Fruit fly (Drosophila melanogaster) whole organism, wandering third instar larva: ENCODE data around the gene Sry-delta.

Source experiments
- Abd-B ChIP-seq: fragments of >200 bp; optimal IDR thresholded peaks from 2 replicates; lab custom pipeline; 2017; ENCODE audit warnings: missing biosample characterization, missing genetic modification characterization
- CG32264 ChIP-seq: fragments of 200-800 bp; sonication (Bioruptor generic); optimal IDR thresholded peaks from 2 replicates; lab custom pipeline; 2016; ENCODE audit warnings: missing biosample characterization, missing genetic modification characterization
- CG9705 ChIP-seq: fragments of 200-800 bp; sonication (Bioruptor generic); optimal IDR thresholded peaks from 2 replicates; lab custom pipeline; 2018; ENCODE audit warnings: missing biosample characterization, mild to moderate bottlenecking, missing genetic modification characterization
- Dfd ChIP-seq: fragments of >200 bp; optimal IDR thresholded peaks from 2 replicates; lab custom pipeline; 2017; ENCODE audit warnings: missing biosample characterization, missing genetic modification characterization
- Dif ChIP-seq: fragments of 200-275, 200-300 bp; sonication (Bioruptor generic); optimal IDR thresholded peaks from 2 replicates; lab custom pipeline; 2018; ENCODE audit warnings: missing biosample characterization, missing genetic modification characterization; ENCODE audit not compliant: partially characterized antibody
- GATAd ChIP-seq: sonication (Bioruptor generic); optimal IDR thresholded peaks from 2 replicates; lab custom pipeline; 2016; ENCODE audit warnings: missing biosample characterization, missing genetic modification characterization
- HLH106 ChIP-seq: fragments of 200-800 bp; optimal IDR thresholded peaks from 3 replicates; lab custom pipeline; 2019; ENCODE audit warnings: missing biosample characterization, mild to moderate bottlenecking, missing genetic modification characterization, moderate library complexity
- Hnf4 ChIP-seq: fragments of 200-800 bp; sonication (Bioruptor generic); optimal IDR thresholded peaks from 2 replicates; lab custom pipeline; 2016; ENCODE audit warnings: missing biosample characterization, mild to moderate bottlenecking, missing genetic modification characterization
- Hr78 ChIP-seq: fragments of >200 bp; optimal IDR thresholded peaks from 2 replicates; lab custom pipeline; 2017; ENCODE audit warnings: missing biosample characterization, missing genetic modification characterization
- Hr83 ChIP-seq: fragments of 200-300 bp; sonication (Bioruptor generic); optimal IDR thresholded peaks from 2 replicates; lab custom pipeline; 2016; ENCODE audit warnings: missing biosample characterization, mild to moderate bottlenecking, missing genetic modification characterization, moderate library complexity; ENCODE audit not compliant: poor library complexity, severe bottlenecking
- Jra ChIP-seq: sonication (Bioruptor generic); optimal IDR thresholded peaks from 2 replicates; lab custom pipeline; 2016; ENCODE audit warnings: missing biosample characterization, missing genetic modification characterization
- Mio ChIP-seq: sonication (Bioruptor generic); optimal IDR thresholded peaks from 2 replicates; lab custom pipeline; 2016; ENCODE audit warnings: missing biosample characterization, missing genetic modification characterization
- Myc ChIP-seq: fragments of >200 bp; optimal IDR thresholded peaks from 2 replicates; lab custom pipeline; 2017
- N ChIP-seq: fragments of >200 bp; optimal IDR thresholded peaks from 2 replicates; lab custom pipeline; 2018; ENCODE audit warnings: missing biosample characterization, missing external identifiers, missing genetic modification characterization
- OdsH ChIP-seq: fragments of 200-800 bp; sonication (Bioruptor generic); optimal IDR thresholded peaks from 2 replicates; lab custom pipeline; 2016; ENCODE audit warnings: missing biosample characterization, mild to moderate bottlenecking, missing genetic modification characterization
- Rel ChIP-seq, 2 experiments: fragments of 200-800 bp; sonication (Bioruptor generic) in 1 of 2; optimal IDR thresholded peaks; 2 replicates in 1 of 2; 3 replicates in 1 of 2; lab custom pipeline; 2016 to 2019; ENCODE audit warnings: mild to moderate bottlenecking in 2 of 2, missing biosample characterization in 2 of 2, missing genetic modification characterization in 2 of 2, moderate library complexity in 1 of 2
- Sp1 ChIP-seq: fragments of 200-800 bp; sonication (Bioruptor generic); optimal IDR thresholded peaks from 3 replicates; lab custom pipeline; 2019; ENCODE audit warnings: missing biosample characterization, mild to moderate bottlenecking, missing genetic modification characterization, moderate library complexity
- br ChIP-seq: fragments of 200-800 bp; sonication (Bioruptor generic); optimal IDR thresholded peaks from 2 replicates; lab custom pipeline; 2016; ENCODE audit warnings: missing biosample characterization, missing genetic modification characterization
- brk ChIP-seq: fragments of 200-800 bp; sonication (Bioruptor generic); optimal IDR thresholded peaks from 2 replicates; lab custom pipeline; 2016; ENCODE audit warnings: missing biosample characterization, mild to moderate bottlenecking, missing genetic modification characterization
- dl ChIP-seq, 2 experiments: fragments of 175-275, 200-275 bp in 1 of 2; fragments of 200-275 bp in 1 of 2; sonication (Bioruptor generic); optimal IDR thresholded peaks; lab custom pipeline; 2018; ENCODE audit warnings: mild to moderate bottlenecking in 2 of 2, missing biosample characterization in 2 of 2, missing genetic modification characterization in 2 of 2, moderate library complexity in 2 of 2; ENCODE audit not compliant: partially characterized antibody in 2 of 2, insufficient read depth in 1 of 2
- dmrt93B ChIP-seq: fragments of 200-800 bp; sonication (Bioruptor generic); optimal IDR thresholded peaks from 2 replicates; lab custom pipeline; 2018; ENCODE audit warnings: missing biosample characterization, mild to moderate bottlenecking, missing genetic modification characterization
- ey ChIP-seq: fragments of 200-800 bp; sonication (Bioruptor generic); optimal IDR thresholded peaks from 2 replicates; lab custom pipeline; 2016; ENCODE audit warnings: missing biosample characterization, missing genetic modification characterization
- foxo ChIP-seq, 2 experiments: fragments of 200-800 bp; sonication (Bioruptor generic); optimal IDR thresholded peaks; 2 replicates in 1 of 2; 3 replicates in 1 of 2; lab custom pipeline; 2016 to 2017; ENCODE audit warnings: missing biosample characterization in 2 of 2, missing genetic modification characterization in 2 of 2
- fru ChIP-seq: fragments of 200-800 bp; sonication (Bioruptor generic); optimal IDR thresholded peaks from 3 replicates; lab custom pipeline; 2016; ENCODE audit warnings: missing biosample characterization, mild to moderate bottlenecking, missing genetic modification characterization
- h ChIP-seq: fragments of 200-800 bp; sonication (Bioruptor generic); optimal IDR thresholded peaks from 3 replicates; lab custom pipeline; 2016; ENCODE audit warnings: missing biosample characterization, mild to moderate bottlenecking, missing genetic modification characterization
- jim ChIP-seq: fragments of 175-275, 200-325 bp; sonication (Bioruptor generic); optimal IDR thresholded peaks from 2 replicates; lab custom pipeline; 2016; ENCODE audit warnings: missing biosample characterization, mild to moderate bottlenecking, missing genetic modification characterization
- lola ChIP-seq: fragments of >200 bp; optimal IDR thresholded peaks from 2 replicates; lab custom pipeline; 2017; ENCODE audit warnings: missing biosample characterization, missing genetic modification characterization
- pan ChIP-seq: fragments of >200 bp; optimal IDR thresholded peaks from 2 replicates; lab custom pipeline; 2017
- psq ChIP-seq: fragments of 200-800 bp; sonication (Bioruptor generic); optimal IDR thresholded peaks from 3 replicates; lab custom pipeline; 2017; ENCODE audit warnings: missing biosample characterization, mild to moderate bottlenecking, missing genetic modification characterization, moderate library complexity
- rgr ChIP-seq: fragments of 200-800 bp; sonication (Bioruptor generic); optimal IDR thresholded peaks from 3 replicates; lab custom pipeline; 2016; ENCODE audit warnings: missing biosample characterization, mild to moderate bottlenecking, missing genetic modification characterization
- sage ChIP-seq: fragments of 200-800 bp; sonication (Bioruptor generic); optimal IDR thresholded peaks from 2 replicates; lab custom pipeline; 2016; ENCODE audit warnings: missing biosample characterization, mild to moderate bottlenecking, missing genetic modification characterization
- tai ChIP-seq: sonication (Bioruptor generic); optimal IDR thresholded peaks from 2 replicates; lab custom pipeline; 2016; ENCODE audit warnings: missing biosample characterization, missing genetic modification characterization
- usp ChIP-seq: fragments of >200 bp; optimal IDR thresholded peaks from 2 replicates; lab custom pipeline; 2017; ENCODE audit warnings: missing biosample characterization, missing genetic modification characterization
- woc ChIP-seq: sonication (Bioruptor generic); optimal IDR thresholded peaks from 2 replicates; lab custom pipeline; 2016; ENCODE audit warnings: missing biosample characterization, mild to moderate bottlenecking, missing genetic modification characterization

Gene Sry-delta

dm6 chr3R:30061980-30062379 lies 18.8 kb downstream of the Sry-delta start:
- TF ChIP-seq foxo (GFP tag; optimal IDR thresholded peaks at IDR 0.05; lab: Kevin White, UChicago): no peak
- TF ChIP-seq dmrt93B (GFP tag; lab: Kevin White, UChicago): no peak
- TF ChIP-seq Abd-B (GFP tag; lab: Kevin White, UChicago): no peak
- TF ChIP-seq, all 38 proteins: peak for 0

dm6 chr3R:30062543-30062942 lies 19.4 kb downstream of the Sry-delta start:
- TF ChIP-seq GATAd (GFP tag; lab: Kevin White, UChicago): no peak
- TF ChIP-seq Hr78: no peak
- TF ChIP-seq br (GFP tag; lab: Kevin White, UChicago): peak; percentile 7
- no peak for TF ChIP-seq Myc (lab: Kevin White, UChicago)
- TF ChIP-seq h (GFP tag; lab: Kevin White, UChicago): peak; percentile 84
- TF ChIP-seq, all 38 proteins: peak for 2

- no peak for TF ChIP-seq Dfd
- TF ChIP-seq CG9705 (GFP tag; lab: Kevin White, UChicago): no peak
- TF ChIP-seq woc (GFP tag; lab: Kevin White, UChicago): no peak
- no peak for TF ChIP-seq psq (GFP tag; lab: Kevin White, UChicago)
- TF ChIP-seq pan (lab: Kevin White, UChicago): no peak
- no peak for TF ChIP-seq sage (GFP tag; lab: Kevin White, UChicago)
- TF ChIP-seq usp: no peak
- TF ChIP-seq lola (GFP tag; lab: Kevin White, UChicago): no peak
- no peak for TF ChIP-seq Jra (GFP tag; lab: Kevin White, UChicago)
- TF ChIP-seq fru (GFP tag; lab: Kevin White, UChicago): no peak
- TF ChIP-seq tai (GFP tag; lab: Kevin White, UChicago): no peak
- TF ChIP-seq HLH106 (tag; lab: Kevin White, UChicago): no peak
- no peak for TF ChIP-seq CG32264 (GFP tag; lab: Kevin White, UChicago)
Measured at dm6 chr3R:30063704-30064103, 20.6 kb downstream of the Sry-delta start.

dm6 chr3R:30066004-30066403 lies 22.9 kb downstream of the Sry-delta start:
- TF ChIP-seq psq (GFP tag; lab: Kevin White, UChicago): no peak
- TF ChIP-seq Sp1: no peak
- no peak for TF ChIP-seq brk (GFP tag; lab: Kevin White, UChicago)
- no peak for TF ChIP-seq jim
- no peak for TF ChIP-seq OdsH
- TF ChIP-seq fru (GFP tag; lab: Kevin White, UChicago): no peak
- no peak for TF ChIP-seq Dif (GFP tag; lab: Kevin White, UChicago)
- no peak for TF ChIP-seq Hr83 (GFP tag; lab: Kevin White, UChicago)
- no peak for TF ChIP-seq br (GFP tag; lab: Kevin White, UChicago)
- TF ChIP-seq GATAd (GFP tag; lab: Kevin White, UChicago): no peak
- TF ChIP-seq Abd-B (GFP tag; lab: Kevin White, UChicago): no peak
- no peak for TF ChIP-seq N (GFP tag; lab: Kevin White, UChicago)
- TF ChIP-seq rgr: no peak
- TF ChIP-seq Dfd: no peak
- TF ChIP-seq sage (GFP tag; lab: Kevin White, UChicago): no peak
- no peak for TF ChIP-seq HLH106 (tag; lab: Kevin White, UChicago)
- TF ChIP-seq Hnf4 (GFP tag; lab: Kevin White, UChicago): no peak
- no peak for TF ChIP-seq ey (GFP tag; lab: Kevin White, UChicago)
- no peak for TF ChIP-seq Myc (lab: Kevin White, UChicago)
- TF ChIP-seq Jra (GFP tag; lab: Kevin White, UChicago): no peak

- TF ChIP-seq CG9705 (GFP tag; lab: Kevin White, UChicago) (no peak), foxo (GFP tag; optimal IDR thresholded peaks at IDR 0.05; lab: Kevin White, UChicago) (no peak), usp (no peak), jim (no peak), dl (GFP tag; optimal IDR thresholded peaks at IDR 0.05; lab: Kevin White, UChicago; ENCODE audit: insufficient read depth in 1 of 2, partially characterized antibody in 2 of 2) (no peak), brk (GFP tag; lab: Kevin White, UChicago) (no peak), dmrt93B (GFP tag; lab: Kevin White, UChicago) (no peak), Mio (GFP tag; lab: Kevin White, UChicago) (no peak), psq (GFP tag; lab: Kevin White, UChicago) (no peak), ey (GFP tag; lab: Kevin White, UChicago) (no peak), Rel (GFP tag; optimal IDR thresholded peaks at IDR 0.05; lab: Kevin White, UChicago) (no peak), Rel (tag; optimal IDR thresholded peaks at IDR 0.05; lab: Kevin White, UChicago) (no peak), Abd-B (GFP tag; lab: Kevin White, UChicago) (no peak), rgr (no peak), GATAd (GFP tag; lab: Kevin White, UChicago) (no peak), Hr83 (GFP tag; lab: Kevin White, UChicago) (no peak), tai (GFP tag; lab: Kevin White, UChicago) (no peak), CG32264 (GFP tag; lab: Kevin White, UChicago) (no peak), Sp1 (no peak)
Measured at dm6 chr3R:30070198-30070597, 27.1 kb downstream of the Sry-delta start.
